Fruit fly (Drosophila melanogaster): ENCODE results near the gene IntS10.

DNA sequence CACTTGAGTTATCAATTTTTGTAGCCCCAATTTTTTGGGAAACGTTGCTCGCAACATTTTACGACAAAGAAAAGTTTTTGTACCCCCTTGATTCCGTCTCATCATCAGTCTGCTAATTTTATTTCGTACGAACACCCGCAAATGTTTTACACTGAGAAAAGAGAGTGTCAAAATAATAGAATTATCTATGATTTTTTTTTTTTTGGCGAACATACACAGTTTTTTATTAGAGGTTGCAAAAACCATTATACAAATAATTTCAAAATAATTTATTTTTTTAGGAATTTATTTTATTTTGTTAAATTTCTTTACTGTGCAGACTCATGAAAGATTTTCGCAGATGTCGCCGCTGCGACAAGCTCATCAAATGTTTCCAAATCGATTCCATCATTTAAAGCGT is 8.0 kb upstream of the IntS10 start:
- TF ChIP-seq Sin3A (optimal IDR thresholded peaks at IDR 0.05) = no peak
- no peak for TF ChIP-seq ttk (optimal IDR thresholded peaks at IDR 0.05)
- TF ChIP-seq h (optimal IDR thresholded peaks at IDR 0.05) = no peak

Data from Kc167 (cell line).